Worm (Caenorhabditis elegans): Measurements from ENCODE around the gene C15H11.11.

DNA sequence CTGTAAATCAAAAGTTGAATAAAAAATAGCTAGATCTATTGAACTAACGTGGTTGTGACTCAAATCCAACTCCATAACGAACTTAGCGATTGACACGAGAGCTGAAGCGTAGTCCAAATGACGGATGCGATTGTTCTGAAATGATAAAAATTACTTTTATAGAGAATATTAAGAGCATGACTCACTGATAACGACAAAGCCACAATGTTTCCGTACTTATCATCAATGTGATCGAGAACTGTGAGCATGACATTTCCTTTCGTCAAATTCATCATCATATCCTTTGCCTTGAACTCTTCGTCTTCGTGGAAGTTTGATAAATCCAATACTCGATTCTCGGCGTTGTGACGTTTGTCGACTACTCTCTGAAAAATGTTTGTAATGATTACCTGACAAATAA is 1.3 kb upstream of the C15H11.11 start:
- no peak for TF ChIP-seq pha-4 (tag; optimal IDR thresholded peaks at IDR 0.05)
- TF ChIP-seq mep-1 (tag; optimal IDR thresholded peaks at IDR 0.05) = no peak
- no peak for TF ChIP-seq hlh-1 (tag; optimal IDR thresholded peaks at IDR 0.05)
- TF ChIP-seq tbx-8 (GFP tag; optimal IDR thresholded peaks at IDR 0.05) = no peak

Measured in whole organism, mixed stage, embryonic.